Fruit fly (Drosophila melanogaster): ENCODE measurements around the gene mei-217.

mei-217 gene

DNA sequence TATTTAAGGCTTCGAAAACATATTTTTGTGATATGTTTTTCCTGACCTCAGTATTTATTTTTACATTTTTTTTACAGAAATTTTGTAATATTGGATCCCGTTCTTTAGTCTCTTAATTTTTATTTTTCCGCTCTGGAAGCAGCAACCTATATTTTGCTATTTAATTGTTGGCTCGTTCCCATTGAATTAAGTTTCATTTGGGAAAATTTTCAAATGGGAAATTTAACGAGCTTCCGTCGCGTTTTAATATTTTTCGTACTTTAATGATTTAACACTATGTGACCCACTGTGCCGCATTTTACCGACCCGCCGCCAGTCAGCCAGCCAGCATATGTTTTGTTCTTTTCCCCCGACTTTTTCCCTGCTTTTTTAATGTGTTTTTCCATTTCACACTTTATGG, 31.5 kb downstream of the mei-217 start (continued):
- TF ChIP-seq dpn (GFP tag; optimal IDR thresholded peaks at IDR 0.05), result no peak
- no peak for TF ChIP-seq CG7786 (GFP tag; optimal IDR thresholded peaks at IDR 0.05)
- no peak for TF ChIP-seq CG18619 (GFP tag; optimal IDR thresholded peaks at IDR 0.05)
- TF ChIP-seq eyg (GFP tag; optimal IDR thresholded peaks at IDR 0.05), result no peak
- no peak for TF ChIP-seq D19A (tag; optimal IDR thresholded peaks at IDR 0.05)
- TF ChIP-seq exex (tag; optimal IDR thresholded peaks at IDR 0.05), result no peak
- no peak for TF ChIP-seq insv (GFP tag; optimal IDR thresholded peaks at IDR 0.05)
- no peak for TF ChIP-seq fd96Cb (tag; optimal IDR thresholded peaks at IDR 0.05)
- no peak for TF ChIP-seq CG10565 (GFP tag; optimal IDR thresholded peaks at IDR 0.05)
- TF ChIP-seq usp (GFP tag; optimal IDR thresholded peaks at IDR 0.05), result no peak
- peak; percentile 21 for TF ChIP-seq gcm (GFP tag; optimal IDR thresholded peaks at IDR 0.05)
- no peak for TF ChIP-seq CG17361 (GFP tag; IDR thresholded peaks at IDR 0.05)
- no peak for TF ChIP-seq pros (GFP tag; optimal IDR thresholded peaks at IDR 0.05)
- no peak for TF ChIP-seq p53 (GFP tag; optimal IDR thresholded peaks at IDR 0.05)
- TF ChIP-seq mld (GFP tag; IDR thresholded peaks at IDR 0.05; ENCODE audit: partially characterized antibody), result no peak
- TF ChIP-seq Lpt (GFP tag; optimal IDR thresholded peaks at IDR 0.05), result no peak
- TF ChIP-seq CG13123 (GFP tag; optimal IDR thresholded peaks at IDR 0.05), result no peak
- no peak for TF ChIP-seq z (GFP tag; IDR thresholded peaks at IDR 0.05)
- no peak for TF ChIP-seq CG17568 (GFP tag; optimal IDR thresholded peaks at IDR 0.05)
- no peak for TF ChIP-seq mam (GFP tag; optimal IDR thresholded peaks at IDR 0.05)
- no peak for TF ChIP-seq CG31388 (GFP tag; optimal IDR thresholded peaks at IDR 0.05)
- no peak for TF ChIP-seq lov (optimal IDR thresholded peaks at IDR 0.05)
- no peak for TF ChIP-seq lov (GFP tag; IDR thresholded peaks at IDR 0.05)
- no peak for TF ChIP-seq cas (GFP tag; IDR thresholded peaks at IDR 0.05)
- no peak for TF ChIP-seq CG4328 (GFP tag; optimal IDR thresholded peaks at IDR 0.05)
- peak; percentile 0 for TF ChIP-seq unpg (GFP tag; optimal IDR thresholded peaks at IDR 0.05)
- peak; percentile 20 for TF ChIP-seq CG4424 (GFP tag; optimal IDR thresholded peaks at IDR 0.05)
- TF ChIP-seq H2.0 (GFP tag; IDR thresholded peaks at IDR 0.05), result no peak
- no peak for TF ChIP-seq disco-r (GFP tag; optimal IDR thresholded peaks at IDR 0.05)
- no peak for TF ChIP-seq NC2β (GFP tag; optimal IDR thresholded peaks at IDR 0.05)
- no peak for TF ChIP-seq psq (GFP tag; optimal IDR thresholded peaks at IDR 0.05)
- no peak for TF ChIP-seq CG1602 (GFP tag; optimal IDR thresholded peaks at IDR 0.05)
- no peak for TF ChIP-seq bbx (GFP tag; IDR thresholded peaks at IDR 0.05; ENCODE audit: partially characterized antibody)
- TF ChIP-seq CG13624 (GFP tag; optimal IDR thresholded peaks at IDR 0.05), result no peak
- no peak for TF ChIP-seq sc (optimal IDR thresholded peaks at IDR 0.05)
- TF ChIP-seq sc (GFP tag; optimal IDR thresholded peaks at IDR 0.05), result no peak
- no peak for TF ChIP-seq Rx (GFP tag; IDR thresholded peaks at IDR 0.05)
- TF ChIP-seq slbo (GFP tag; IDR thresholded peaks at IDR 0.05), result no peak
- no peak for TF ChIP-seq mirr (GFP tag; optimal IDR thresholded peaks at IDR 0.05)
- TF ChIP-seq run (tag; optimal IDR thresholded peaks at IDR 0.05), result no peak
- TF ChIP-seq CG9609 (GFP tag; optimal IDR thresholded peaks at IDR 0.05), result no peak
- TF ChIP-seq CG3838 (GFP tag; optimal IDR thresholded peaks at IDR 0.05), result no peak
- TF ChIP-seq CG1233 (GFP tag; optimal IDR thresholded peaks at IDR 0.05), result no peak
- TF ChIP-seq h (optimal IDR thresholded peaks at IDR 0.05), result no peak
- TF ChIP-seq CG43689 (GFP tag; IDR thresholded peaks at IDR 0.05), result no peak
- no peak for TF ChIP-seq kah (GFP tag; optimal IDR thresholded peaks at IDR 0.05)
- no peak for TF ChIP-seq Oaz (GFP tag; IDR thresholded peaks at IDR 0.05)
- TF ChIP-seq MESR4 (GFP tag; optimal IDR thresholded peaks at IDR 0.05), result no peak
- no peak for TF ChIP-seq maf-S (GFP tag; optimal IDR thresholded peaks at IDR 0.05)
- TF ChIP-seq MTF-1 (GFP tag; optimal IDR thresholded peaks at IDR 0.05; ENCODE audit: borderline replicate concordance), result no peak
- no peak for TF ChIP-seq HLH4C (GFP tag; IDR thresholded peaks at IDR 0.05; ENCODE audit: partially characterized antibody)
- no peak for TF ChIP-seq wek (GFP tag; optimal IDR thresholded peaks at IDR 0.05)
- TF ChIP-seq zen (tag; optimal IDR thresholded peaks at IDR 0.05), result no peak
